Worm (Caenorhabditis elegans): ENCODE measurements around the gene cutc-1.

DNA sequence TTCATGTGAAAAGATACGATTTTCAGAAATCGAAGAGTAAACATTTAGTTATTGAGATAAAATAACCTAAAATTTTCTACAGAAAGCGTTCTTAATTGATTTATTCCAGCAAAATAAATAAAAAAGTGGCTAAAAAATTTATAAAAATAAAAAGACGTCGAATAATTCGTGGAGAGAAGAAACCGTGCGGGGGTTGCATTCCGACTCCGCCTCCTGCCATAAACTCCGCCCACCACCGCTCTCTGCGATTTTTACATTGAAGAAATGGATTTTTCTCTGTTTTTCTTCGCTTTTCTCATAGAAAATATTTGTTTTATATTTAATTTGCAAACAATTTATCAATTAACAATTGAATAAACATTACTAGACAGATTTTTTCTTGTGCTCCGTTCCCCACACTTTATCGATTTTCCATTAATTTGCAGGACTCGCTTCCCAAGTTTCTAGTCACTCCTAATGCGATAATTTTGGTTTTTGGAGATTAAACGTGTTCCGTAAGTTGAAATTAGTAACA is 2.1 kb upstream of the cutc-1 start, which contains the start of the genes ubxn-4 and cyy-1:
- TF ChIP-seq sox-4 (tag; optimal IDR thresholded peaks at IDR 0.05) (no peak), ceh-8 (GFP tag; optimal IDR thresholded peaks at IDR 0.05) (no peak), snpc-4 (tag; optimal IDR thresholded peaks at IDR 0.05) (no peak)
